Worm (Caenorhabditis elegans) whole organism, mixed stage, embryonic: ENCODE measurements around the gene emre-1.
A peak's percentile ranks its signal among the peaks of the same experiment; 100 is the strongest.
"Not testable (repeated sequence)": the region's sequence is repeated elsewhere in the genome, so short reads cannot be mapped to it uniquely, and the experiment has no call there.

Experiments
- M03D4.4 ChIP-seq: sonication (generic microtip); optimal IDR thresholded peaks from 2 replicates; lab custom pipeline; 2017; ENCODE audit warnings: mild to moderate bottlenecking, missing genetic modification characterization, missing compliant biosample characterization
- blmp-1 ChIP-seq: fragments of 150-350 bp; optimal IDR thresholded peaks from 2 replicates; lab custom pipeline; 2014; ENCODE audit warnings: missing biosample characterization, missing genetic modification characterization
- ceh-39 ChIP-seq: fragments of 150-350 bp; optimal IDR thresholded peaks from 2 replicates; lab custom pipeline; 2014; ENCODE audit warnings: missing biosample characterization, missing genetic modification characterization
- ceh-43 ChIP-seq: fragments of 200-800 bp; sonication (Bioruptor generic); optimal IDR thresholded peaks from 2 replicates; lab custom pipeline; 2018; ENCODE audit warnings: mild to moderate bottlenecking, missing genetic modification characterization, moderate library complexity, missing compliant biosample characterization
- ceh-83 ChIP-seq: fragments of 200-800 bp; sonication (Bioruptor generic); optimal IDR thresholded peaks from 2 replicates; lab custom pipeline; 2018; ENCODE audit warnings: mild to moderate bottlenecking, missing genetic modification characterization, missing compliant biosample characterization
- ces-1 ChIP-seq: fragments of 150-350 bp; optimal IDR thresholded peaks from 2 replicates; lab custom pipeline; 2014; ENCODE audit warnings: missing biosample characterization, missing genetic modification reagents, missing genetic modification characterization
- drap-1 ChIP-seq: fragments of 200-800 bp; sonication (Bioruptor generic); optimal IDR thresholded peaks from 3 replicates; lab custom pipeline; 2018; ENCODE audit warnings: mild to moderate bottlenecking, missing genetic modification characterization, missing compliant biosample characterization
- elt-1 ChIP-seq: sonication (generic microtip); optimal IDR thresholded peaks from 2 replicates; lab custom pipeline; 2017; ENCODE audit warnings: missing genetic modification characterization, mild to moderate bottlenecking, missing compliant biosample characterization, antibody characterized with exemption, moderate library complexity, borderline replicate concordance; ENCODE audit not compliant: insufficient read depth
- elt-3 ChIP-seq: fragments of 150-350 bp; optimal IDR thresholded peaks from 2 replicates; lab custom pipeline; 2014; ENCODE audit warnings: missing biosample characterization, missing genetic modification characterization
- flh-1 ChIP-seq: fragments of 200-800 bp; sonication (Bioruptor generic); optimal IDR thresholded peaks from 2 replicates; lab custom pipeline; 2018; ENCODE audit warnings: mild to moderate bottlenecking, missing genetic modification characterization, moderate library complexity, missing compliant biosample characterization
- ham-2 ChIP-seq: fragments of 200-800 bp; sonication (Bioruptor generic); optimal IDR thresholded peaks from 2 replicates; lab custom pipeline; 2018; ENCODE audit warnings: mild to moderate bottlenecking, missing genetic modification characterization, missing compliant biosample characterization
- hlh-1 ChIP-seq: fragments of 150-350 bp; optimal IDR thresholded peaks from 2 replicates; lab custom pipeline; 2014; ENCODE audit warnings: missing biosample characterization, missing genetic modification reagents, missing genetic modification characterization
- lin-13 ChIP-seq: fragments of 150-350 bp; optimal IDR thresholded peaks from 2 replicates; lab custom pipeline; 2014; ENCODE audit warnings: missing biosample characterization, missing genetic modification characterization
- lin-32 ChIP-seq: fragments of 200-800 bp; sonication (Bioruptor generic); optimal IDR thresholded peaks from 2 replicates; lab custom pipeline; 2018; ENCODE audit warnings: mild to moderate bottlenecking, missing genetic modification characterization, missing compliant biosample characterization
- lsy-2 ChIP-seq: fragments of 150-350 bp; optimal IDR thresholded peaks from 2 replicates; lab custom pipeline; 2014; ENCODE audit warnings: missing biosample characterization, missing genetic modification characterization
- mab-5 ChIP-seq: fragments of 150-350 bp; optimal IDR thresholded peaks from 2 replicates; lab custom pipeline; 2014; ENCODE audit warnings: missing biosample characterization, missing genetic modification characterization
- mep-1 ChIP-seq: fragments of 150-350 bp; optimal IDR thresholded peaks from 2 replicates; lab custom pipeline; 2017; ENCODE audit warnings: missing biosample characterization, missing genetic modification reagents, missing genetic modification characterization, inconsistent platforms
- mls-2 ChIP-seq: sonication (generic microtip); optimal IDR thresholded peaks from 2 replicates; lab custom pipeline; 2016; ENCODE audit warnings: mild to moderate bottlenecking, missing genetic modification characterization, moderate library complexity, missing compliant biosample characterization
- nhr-12 ChIP-seq: fragments of 150-350 bp; optimal IDR thresholded peaks from 2 replicates; lab custom pipeline; 2014; ENCODE audit warnings: missing biosample characterization, missing genetic modification characterization
- nhr-2 ChIP-seq: fragments of 150-350 bp; optimal IDR thresholded peaks from 2 replicates; lab custom pipeline; 2014; ENCODE audit warnings: missing biosample characterization, missing genetic modification characterization
- nhr-237 ChIP-seq: fragments of 150-350 bp; optimal IDR thresholded peaks from 2 replicates; lab custom pipeline; 2014; ENCODE audit warnings: missing biosample characterization, missing genetic modification characterization
- nhr-28 ChIP-seq: fragments of 150-350 bp; optimal IDR thresholded peaks from 2 replicates; lab custom pipeline; 2014; ENCODE audit warnings: missing biosample characterization, missing genetic modification characterization
- nhr-76 ChIP-seq: sonication (generic microtip); optimal IDR thresholded peaks from 2 replicates; lab custom pipeline; 2017; ENCODE audit warnings: missing biosample characterization, missing genetic modification characterization
- pha-4 ChIP-seq: fragments of 150-350 bp; optimal IDR thresholded peaks from 2 replicates; lab custom pipeline; 2018; ENCODE audit warnings: missing biosample characterization, missing genetic modification reagents, missing genetic modification characterization
- sem-2 ChIP-seq: fragments of 200-800 bp; sonication (Bioruptor generic); optimal IDR thresholded peaks from 2 replicates; lab custom pipeline; 2018; ENCODE audit warnings: mild to moderate bottlenecking, missing genetic modification characterization, missing compliant biosample characterization
- snpc-4 ChIP-seq: fragments of 150-350 bp; optimal IDR thresholded peaks from 2 replicates; lab custom pipeline; 2014; ENCODE audit warnings: missing biosample characterization, missing genetic modification characterization
- sptf-1 ChIP-seq: sonication (generic microtip); optimal IDR thresholded peaks from 2 replicates; lab custom pipeline; 2017; ENCODE audit warnings: mild to moderate bottlenecking, missing genetic modification characterization, moderate library complexity, missing compliant biosample characterization
- tbx-8 ChIP-seq: fragments of 200-800 bp; sonication (Bioruptor generic); optimal IDR thresholded peaks from 2 replicates; lab custom pipeline; 2018; ENCODE audit warnings: mild to moderate bottlenecking, missing genetic modification characterization, moderate library complexity, missing compliant biosample characterization
- unc-120 ChIP-seq: sonication (generic microtip); optimal IDR thresholded peaks from 2 replicates; lab custom pipeline; 2017; ENCODE audit warnings: missing genetic modification characterization, missing compliant biosample characterization; ENCODE audit not compliant: poor library complexity, severe bottlenecking
- unc-39 ChIP-seq: fragments of 150-350 bp; optimal IDR thresholded peaks from 2 replicates; lab custom pipeline; 2014; ENCODE audit warnings: missing biosample characterization, missing genetic modification characterization
- unc-62 ChIP-seq: fragments of 150-350 bp; optimal IDR thresholded peaks from 2 replicates; lab custom pipeline; 2014; ENCODE audit warnings: missing biosample characterization, missing genetic modification reagents, missing genetic modification characterization
- zip-8 ChIP-seq: fragments of 150-350 bp; optimal IDR thresholded peaks from 2 replicates; lab custom pipeline; 2014; ENCODE audit warnings: missing biosample characterization, missing genetic modification characterization
- ztf-11 ChIP-seq: fragments of 150-350 bp; optimal IDR thresholded peaks from 2 replicates; lab custom pipeline; 2014; ENCODE audit warnings: missing biosample characterization, missing genetic modification characterization

Gene emre-1

DNA sequence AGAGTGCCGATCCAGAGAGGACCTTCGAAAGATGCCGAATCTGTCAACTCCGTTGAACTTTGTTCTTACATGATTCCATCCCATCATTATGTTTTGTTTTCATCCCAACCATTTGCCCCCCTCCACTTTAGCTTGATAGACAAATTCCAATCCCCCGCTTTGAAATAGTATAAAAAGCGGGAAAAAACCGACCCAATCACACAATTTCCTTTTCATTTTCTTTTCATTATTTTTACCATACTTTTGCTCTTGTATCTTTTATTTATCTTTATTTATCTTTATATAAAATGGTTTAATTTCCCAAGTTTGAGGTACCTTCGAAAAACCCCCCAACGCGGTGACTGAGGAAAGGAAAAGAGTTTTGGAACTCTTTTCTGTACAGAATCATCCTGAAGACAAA lies 13.0 kb upstream of the emre-1 start, which contains the start of gene F20D1.22:
TSS of gene F20D1.22 (plus strand) at position 301 of the 400 bp plus-strand sequence.
- not testable (repeated sequence) for TF ChIP-seq flh-1 (GFP tag; lab: Kevin White, UChicago); unc-62 (GFP tag; lab: Kevin White, UChicago); lin-13 (tag; lab: Kevin White, UChicago)

DNA sequence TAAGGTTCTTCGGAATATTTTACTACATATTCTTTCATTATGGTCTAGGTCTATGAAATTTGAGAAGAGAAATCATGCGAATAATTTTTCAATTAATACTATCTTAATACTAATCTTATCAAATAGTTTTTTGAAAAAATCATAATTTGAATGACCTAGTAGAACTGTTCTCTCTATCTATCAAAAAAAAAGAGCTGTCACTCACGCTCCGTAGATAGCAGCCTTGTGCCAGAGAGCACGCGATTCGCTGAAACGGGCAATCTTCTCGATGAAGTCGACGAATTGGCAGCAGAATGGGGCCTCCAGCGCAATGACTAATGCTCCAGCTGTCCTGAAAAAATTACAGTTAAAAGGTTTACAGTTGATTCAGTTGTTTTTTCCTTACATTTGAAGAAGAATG lies 9.9 kb upstream of the emre-1 start:
- TF ChIP-seq unc-120 (tag; lab: Kevin White, UChicago) (no peak), tbx-8 (no peak), lsy-2 (no peak), zip-8 (tag; lab: Kevin White, UChicago) (no peak), nhr-12 (no peak), mep-1 (no peak), ztf-11 (tag; lab: Kevin White, UChicago) (no peak), lin-32 (GFP tag; lab: Kevin White, UChicago) (no peak), snpc-4 (tag; lab: Kevin White, UChicago) (no peak), ceh-39 (no peak), blmp-1 (no peak), nhr-28 (tag; lab: Kevin White, UChicago) (no peak), ham-2 (no peak), ces-1 (GFP tag; lab: Kevin White, UChicago) (no peak), nhr-237 (tag; lab: Kevin White, UChicago) (no peak), unc-39 (tag; lab: Kevin White, UChicago) (no peak), hlh-1 (tag; lab: Kevin White, UChicago) (no peak), pha-4 (tag; lab: Kevin White, UChicago) (no peak), unc-62 (GFP tag; lab: Kevin White, UChicago) (no peak), sptf-1 (tag; lab: Kevin White, UChicago) (no peak)

DNA sequence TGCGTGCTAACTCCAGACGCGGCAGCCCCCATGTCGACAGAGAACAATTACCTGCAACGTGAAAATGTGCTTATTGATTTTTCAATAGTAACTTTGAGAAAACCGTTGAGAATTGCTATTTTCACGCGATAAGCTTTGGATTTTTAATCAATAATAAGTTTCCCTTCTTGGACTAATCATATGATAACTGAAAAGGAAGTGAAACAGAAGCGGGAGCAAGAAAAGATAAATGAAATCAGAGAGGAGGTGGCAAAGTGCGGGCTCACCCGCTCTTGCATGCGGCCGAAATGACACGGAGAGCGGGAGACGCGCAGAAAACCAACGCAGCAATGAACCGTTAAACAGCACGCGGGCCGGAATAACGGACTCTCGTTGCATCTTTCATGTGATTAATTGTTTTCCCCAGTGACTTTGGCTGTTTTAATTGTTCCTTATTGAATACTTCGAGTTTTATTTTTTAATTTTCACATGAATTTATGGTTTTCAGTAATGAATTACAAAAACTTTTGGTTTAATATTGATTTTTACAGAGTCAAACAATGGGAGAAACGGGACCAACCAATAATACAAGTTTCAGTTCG lies 9.2 kb upstream of the emre-1 start, which contains the start of the genes flwr-1 and tbc-1:
TSS of gene flwr-1 (minus strand) at position 51 of the 581 bp plus-strand sequence.
TSS of gene tbc-1 (plus strand) at position 531 of the 581 bp plus-strand sequence.
- TF ChIP-seq unc-120 (tag; lab: Kevin White, UChicago), result peak; percentile 35
- no peak for TF ChIP-seq lin-13 (tag; lab: Kevin White, UChicago)
- peak; percentile 18 for TF ChIP-seq ceh-43 (GFP tag; lab: Kevin White, UChicago)
- TF ChIP-seq nhr-2 (tag; lab: Kevin White, UChicago), result no peak
- peak; percentile 60 for TF ChIP-seq ces-1 (GFP tag; lab: Kevin White, UChicago)
- TF ChIP-seq, all 35 proteins: peak for 3

DNA sequence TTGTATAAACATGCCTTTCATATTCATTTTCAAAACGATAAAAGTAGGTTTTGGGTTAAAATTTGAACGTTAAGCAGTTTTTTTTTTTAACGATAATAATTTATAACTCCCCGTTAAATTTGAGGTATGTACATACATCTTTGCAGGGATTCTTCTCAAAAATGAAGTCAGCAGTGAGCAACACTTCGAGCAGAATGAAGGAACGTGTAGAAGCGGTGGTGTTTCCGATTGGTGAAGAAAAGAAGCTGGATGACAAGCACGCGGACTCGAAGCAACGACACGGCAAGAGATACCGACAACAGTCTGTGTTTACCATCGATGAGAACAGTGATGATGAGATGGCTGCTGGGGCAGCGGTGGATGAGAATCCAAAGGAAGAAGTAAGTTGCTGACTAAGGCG lies 6.4 kb upstream of the emre-1 start:
- TF ChIP-seq lin-32 (GFP tag; lab: Kevin White, UChicago), result no peak
- no peak for TF ChIP-seq lsy-2
- TF ChIP-seq ceh-39, result no peak
- no peak for TF ChIP-seq unc-39 (tag; lab: Kevin White, UChicago)
- TF ChIP-seq zip-8 (tag; lab: Kevin White, UChicago), result no peak
- TF ChIP-seq nhr-237 (tag; lab: Kevin White, UChicago), result no peak
- no peak for TF ChIP-seq drap-1 (GFP tag; lab: Kevin White, UChicago)
- no peak for TF ChIP-seq ceh-83 (GFP tag; lab: Kevin White, UChicago)
- TF ChIP-seq nhr-76, result no peak
- TF ChIP-seq hlh-1 (tag; lab: Kevin White, UChicago), result no peak
- no peak for TF ChIP-seq ham-2
- no peak for TF ChIP-seq mls-2 (tag; lab: Kevin White, UChicago)
- no peak for TF ChIP-seq tbx-8
- TF ChIP-seq sem-2 (GFP tag; lab: Kevin White, UChicago), result no peak
- TF ChIP-seq nhr-2 (tag; lab: Kevin White, UChicago), result no peak

DNA sequence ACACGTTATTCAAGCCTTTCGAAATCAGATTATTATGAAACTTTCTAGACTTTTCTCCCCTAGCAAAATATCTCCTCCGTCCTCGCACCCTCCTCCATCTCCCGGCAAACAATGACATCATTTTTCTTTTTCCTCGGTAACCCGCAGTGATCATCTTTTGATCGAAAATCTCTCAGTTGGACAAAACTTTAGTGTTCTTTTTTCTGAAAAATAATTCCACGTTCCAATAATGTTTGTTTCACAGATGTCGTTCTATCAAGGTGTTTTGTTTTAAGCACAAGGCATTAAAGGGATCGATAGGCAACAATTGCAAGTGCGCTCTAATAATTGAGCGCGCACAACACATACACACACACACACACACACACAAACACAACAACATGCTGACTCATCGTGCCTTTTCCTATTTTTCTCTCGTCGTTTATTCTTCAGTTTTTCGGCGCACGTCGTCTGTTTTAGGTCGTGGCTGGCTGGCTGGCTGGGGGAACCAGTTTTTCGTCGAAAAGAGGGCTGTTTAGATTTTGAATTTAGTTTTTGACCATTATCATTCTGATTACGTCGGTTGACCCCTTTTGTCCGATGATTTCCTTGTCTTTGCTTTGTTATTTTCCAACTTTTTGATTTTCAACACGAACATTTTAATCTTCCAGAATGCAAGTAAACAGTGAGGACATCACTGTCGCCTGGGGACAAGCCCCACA lies 3.9 kb upstream of the emre-1 start, which contains the start of gene F20D1.3:
TSS of gene F20D1.3 (plus strand) at position 651 of the 701 bp plus-strand sequence.
- TF ChIP-seq flh-1 (GFP tag; lab: Kevin White, UChicago), result no peak
- TF ChIP-seq mab-5 (tag; lab: Kevin White, UChicago), result no peak
- TF ChIP-seq mls-2 (tag; lab: Kevin White, UChicago), result peak; percentile 65
- TF ChIP-seq elt-1, result no peak
- no peak for TF ChIP-seq ham-2
- TF ChIP-seq M03D4.4, result no peak
- TF ChIP-seq nhr-237 (tag; lab: Kevin White, UChicago), result peak; percentile 68
- TF ChIP-seq ceh-39, result peak; percentile 29
- no peak for TF ChIP-seq nhr-2 (tag; lab: Kevin White, UChicago)
- peak; percentile 45 for TF ChIP-seq unc-120 (tag; lab: Kevin White, UChicago)
- peak; percentile 82 for TF ChIP-seq mep-1
- no peak for TF ChIP-seq elt-3
- TF ChIP-seq sem-2 (GFP tag; lab: Kevin White, UChicago), result no peak
- TF ChIP-seq lin-32 (GFP tag; lab: Kevin White, UChicago), result no peak
- no peak for TF ChIP-seq nhr-76
- peak; percentile 70 for TF ChIP-seq ces-1 (GFP tag; lab: Kevin White, UChicago)
- TF ChIP-seq hlh-1 (tag; lab: Kevin White, UChicago), result no peak
- no peak for TF ChIP-seq drap-1 (GFP tag; lab: Kevin White, UChicago)
- TF ChIP-seq nhr-28 (tag; lab: Kevin White, UChicago), result no peak
- TF ChIP-seq unc-62 (GFP tag; lab: Kevin White, UChicago), result no peak
